Worm (Caenorhabditis elegans): Measurements from ENCODE around the gene cdk-1.

cdk-1 gene

ce11 chrIII:9700114-9700690 is 47.1 kb upstream of the cdk-1 start (continued):
- TF ChIP-seq mef-2 (tag; optimal IDR thresholded peaks at IDR 0.05) (no peak), nhr-85 (tag) (no peak), lsy-2 (tag; optimal IDR thresholded peaks at IDR 0.05) (no peak), unc-30 (tag; optimal IDR thresholded peaks at IDR 0.05) (no peak), efl-1 (optimal IDR thresholded peaks at IDR 0.05) (no peak), efl-1 (GFP tag; optimal IDR thresholded peaks at IDR 0.05 in 1 of 2) (peak in 1 of 2 experiments; percentile 14), elt-3 (tag; optimal IDR thresholded peaks at IDR 0.05) (peak in 1 of 6 experiments; percentile 13), unc-130 (tag; optimal IDR thresholded peaks at IDR 0.05) (no peak), mep-1 (tag; optimal IDR thresholded peaks at IDR 0.05) (no peak), rnt-1 (tag; optimal IDR thresholded peaks at IDR 0.05) (no peak), mdl-1 (tag; optimal IDR thresholded peaks at IDR 0.05) (no peak), swsn-7 (tag; optimal IDR thresholded peaks at IDR 0.05) (no peak), elt-2 (tag; optimal IDR thresholded peaks at IDR 0.05) (no peak), ceh-63 (GFP tag; optimal IDR thresholded peaks at IDR 0.05) (no peak), efl-3 (GFP tag; optimal IDR thresholded peaks at IDR 0.05) (no peak), nhr-90 (tag; optimal IDR thresholded peaks at IDR 0.05; ENCODE audit: poor library complexity) (no peak), grh-1 (GFP tag; IDR thresholded peaks at IDR 0.05) (no peak), dsc-1 (tag; optimal IDR thresholded peaks at IDR 0.05) (no peak), lin-35 (GFP tag; optimal IDR thresholded peaks at IDR 0.05) (peak in 1 of 2 experiments; percentile 36), lin-13 (GFP tag; optimal IDR thresholded peaks at IDR 0.05) (no peak), nhr-47 (tag; optimal IDR thresholded peaks at IDR 0.05) (no peak), lin-15B (tag; optimal IDR thresholded peaks at IDR 0.05) (no peak)

ce11 chrIII:9701798-9702197 is 45.5 kb upstream of the cdk-1 start:
- TF ChIP-seq lin-14 (GFP tag; optimal IDR thresholded peaks at IDR 0.05), result peak; percentile 62
- no peak for TF ChIP-seq hlh-17 (GFP tag; optimal IDR thresholded peaks at IDR 0.05; ENCODE audit: borderline replicate concordance)
- peak; percentile 0 for TF ChIP-seq nhr-47 (tag; optimal IDR thresholded peaks at IDR 0.05)
- no peak for TF ChIP-seq snu-23 (GFP tag; optimal IDR thresholded peaks at IDR 0.05)
- peak in 1 of 3 experiments; percentile 23 for TF ChIP-seq ceh-82 (tag; optimal IDR thresholded peaks at IDR 0.05)

DNA sequence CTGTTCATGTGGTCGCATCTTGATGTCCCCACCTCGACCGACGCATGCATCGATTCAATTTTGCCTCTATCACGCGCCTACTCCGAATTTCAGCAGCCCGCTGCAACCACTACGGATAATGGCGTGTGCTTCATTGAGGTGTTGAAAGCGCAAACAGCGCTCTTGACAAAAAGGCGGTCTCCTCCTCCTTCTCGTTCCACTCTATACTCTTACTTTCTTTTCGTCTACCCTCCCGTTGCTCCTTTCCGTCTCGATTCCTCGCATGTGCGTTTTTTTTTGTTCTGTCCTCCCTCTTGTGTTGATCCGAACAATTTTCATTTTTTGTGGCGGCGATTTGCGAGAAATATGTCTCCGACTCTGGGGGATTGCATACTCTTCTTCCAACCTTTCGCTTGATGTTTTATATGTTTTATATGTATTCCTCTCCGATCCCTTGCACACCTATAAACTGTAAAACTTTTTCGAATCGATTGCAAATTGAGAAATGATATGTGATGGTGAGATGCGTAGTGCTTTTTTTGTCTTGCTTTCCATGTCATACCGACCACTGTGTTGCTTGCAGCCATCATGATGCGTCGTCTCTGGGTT is 44.5 kb upstream of the cdk-1 start:
- TF ChIP-seq mef-2 (tag; optimal IDR thresholded peaks at IDR 0.05) (no peak), ceh-82 (tag; optimal IDR thresholded peaks at IDR 0.05) (peak in 2 of 3 experiments; percentile 13 to 18), lin-14 (GFP tag; optimal IDR thresholded peaks at IDR 0.05) (peak; percentile 51), fkh-8 (tag; optimal IDR thresholded peaks at IDR 0.05) (peak; percentile 49), blmp-1 (tag; optimal IDR thresholded peaks at IDR 0.05) (peak; percentile 49), mep-1 (tag; optimal IDR thresholded peaks at IDR 0.05) (peak; percentile 40), swsn-7 (tag; optimal IDR thresholded peaks at IDR 0.05) (no peak), fos-1 (tag; optimal IDR thresholded peaks at IDR 0.05) (no peak), nhr-90 (tag; optimal IDR thresholded peaks at IDR 0.05; ENCODE audit: poor library complexity) (no peak), C16A3.4 (tag; optimal IDR thresholded peaks at IDR 0.05) (no peak)

DNA sequence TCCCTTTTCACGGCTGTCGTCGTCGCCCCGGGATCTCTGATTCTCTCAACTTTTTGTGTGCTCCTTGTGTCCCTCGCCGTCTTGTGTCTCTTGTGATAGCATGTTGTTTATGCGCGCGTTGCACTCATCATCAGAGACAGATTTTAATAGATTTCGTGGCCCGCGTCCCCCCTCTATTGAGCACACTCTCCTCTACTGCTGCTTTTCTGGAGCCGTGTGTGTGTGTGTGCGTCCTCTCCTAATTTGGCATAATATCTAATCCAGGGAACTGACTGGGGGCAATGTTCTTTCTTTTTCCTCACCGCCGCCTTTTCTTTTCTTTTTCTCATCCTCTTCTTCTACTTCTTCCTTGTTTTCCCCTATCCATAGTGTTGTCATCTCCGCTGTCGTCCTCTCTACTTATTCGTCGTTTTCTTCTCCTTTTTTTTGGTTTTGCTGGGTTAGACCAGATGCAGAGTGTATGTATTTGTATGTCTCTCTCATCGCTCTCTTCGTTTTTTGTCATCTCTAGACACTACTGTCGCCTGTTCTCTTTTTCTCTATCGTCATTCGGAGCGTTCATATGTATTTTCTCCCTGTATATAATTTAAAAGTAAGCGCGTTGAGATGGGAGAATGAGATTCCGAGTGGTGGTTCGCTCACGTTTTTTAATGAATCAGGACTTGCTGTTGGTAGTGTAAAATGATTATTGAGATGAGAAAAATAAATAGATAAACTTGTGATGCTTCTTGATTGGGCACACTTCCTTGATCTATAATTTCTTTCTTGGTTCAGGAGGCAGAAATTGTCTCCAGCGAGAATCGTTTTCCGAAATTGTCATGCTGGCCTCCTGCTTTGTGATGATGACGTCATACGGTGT is 43.3 kb upstream of the cdk-1 start:
- TF ChIP-seq fkh-4 (tag; optimal IDR thresholded peaks at IDR 0.05; ENCODE audit: borderline replicate concordance), result no peak
- TF ChIP-seq dsc-1 (tag; optimal IDR thresholded peaks at IDR 0.05), result peak; percentile 76
- TF ChIP-seq rnt-1 (tag; optimal IDR thresholded peaks at IDR 0.05), result peak; percentile 33
- TF ChIP-seq sox-4 (tag; optimal IDR thresholded peaks at IDR 0.05), result peak; percentile 8
- TF ChIP-seq egl-13 (tag; optimal IDR thresholded peaks at IDR 0.05), result peak; percentile 30
- TF ChIP-seq ceh-82 (tag; optimal IDR thresholded peaks at IDR 0.05), result peak in 2 of 3 experiments; percentile 2 to 31
- peak; percentile 14 to 25 for TF ChIP-seq lin-35 (GFP tag; optimal IDR thresholded peaks at IDR 0.05)
- peak; percentile 40 for TF ChIP-seq lin-13 (GFP tag; optimal IDR thresholded peaks at IDR 0.05)
- TF ChIP-seq lir-3 (tag; optimal IDR thresholded peaks at IDR 0.05; ENCODE audit: poor library complexity), result no peak
- no peak for TF ChIP-seq ets-5 (GFP tag; IDR thresholded peaks at IDR 0.05)
- peak; percentile 31; the same call in 1 of the 2 replicates for TF ChIP-seq mab-9 (GFP tag; IDR thresholded peaks at IDR 0.05)
- 0 out of 2 replicates have a peak, but pooled peaks have one; percentile 8 for TF ChIP-seq nhr-19 (GFP tag; conservative IDR thresholded peaks at IDR 0.05)
- no peak for TF ChIP-seq vab-15 (tag; optimal IDR thresholded peaks at IDR 0.05)
- peak in 1 of 3 experiments; percentile 6 for TF ChIP-seq dpl-1 (GFP tag; optimal IDR thresholded peaks at IDR 0.05)
- no peak for TF ChIP-seq pag-3 (tag; optimal IDR thresholded peaks at IDR 0.05; ENCODE audit: borderline replicate concordance, insufficient read depth)
- TF ChIP-seq lin-39 (tag; optimal IDR thresholded peaks at IDR 0.05), result no peak
- TF ChIP-seq lsy-2 (tag; optimal IDR thresholded peaks at IDR 0.05), result peak in 1 of 2 experiments; percentile 67
- 0 out of 2 replicates have a peak, but pooled peaks have one; percentile 14 for TF ChIP-seq ceh-88 (GFP tag; IDR thresholded peaks at IDR 0.05)
